Worm (Caenorhabditis elegans) whole organism, L1 larva: Measurements from ENCODE around the gene fbxa-75.

Experiments
- C04F5.9 ChIP-seq: sonication (generic microtip); optimal IDR thresholded peaks from 2 replicates; lab custom pipeline; 2016; ENCODE audit warnings: missing genetic modification characterization, missing compliant biosample characterization
- aha-1 ChIP-seq: fragments of 150-350 bp; optimal IDR thresholded peaks from 2 replicates; lab custom pipeline; 2014; ENCODE audit warnings: missing biosample characterization, missing genetic modification characterization
- aly-2 ChIP-seq: fragments of 150-350 bp; optimal IDR thresholded peaks from 2 replicates; lab custom pipeline; 2014; ENCODE audit warnings: missing biosample characterization, missing genetic modification characterization
- ceh-8 ChIP-seq: fragments of 200-800 bp; sonication (Bioruptor generic); optimal IDR thresholded peaks from 2 replicates; lab custom pipeline; 2018; ENCODE audit warnings: mild to moderate bottlenecking, missing genetic modification characterization, moderate library complexity, missing compliant biosample characterization
- ceh-82 ChIP-seq, 3 experiments: fragments of 150-350 bp in 1 of 3; sonication (generic microtip) in 2 of 3; optimal IDR thresholded peaks; 2 replicates each; lab custom pipeline; 2014 to 2017; ENCODE audit warnings: missing biosample characterization in 3 of 3, missing genetic modification characterization in 3 of 3
- efl-1 ChIP-seq, 4 experiments: fragments of 150-350 bp; optimal IDR thresholded peaks in 3 of 4; peaks in 1 of 4; 1 replicate in 1 of 4; 2 replicates in 3 of 4; lab custom pipeline; 2014; ENCODE audit warnings: missing biosample characterization in 2 of 4, missing genetic modification characterization in 2 of 4, missing genetic modification reagents in 2 of 4
- elt-2 ChIP-seq: sonication (generic microtip); optimal IDR thresholded peaks from 2 replicates; lab custom pipeline; 2016; ENCODE audit warnings: missing genetic modification characterization, mild to moderate bottlenecking, inconsistent platforms, missing compliant biosample characterization, missing genetic modification reagents
- elt-3 ChIP-seq, 6 experiments: fragments of 150-350 bp in 1 of 6; sonication (generic microtip); optimal IDR thresholded peaks; 2 replicates each; lab custom pipeline; 2017 to 2018; ENCODE audit warnings: missing biosample characterization in 6 of 6, missing genetic modification characterization in 6 of 6, inconsistent platforms in 1 of 6
- fos-1 ChIP-seq: fragments of 150-350 bp; optimal IDR thresholded peaks from 2 replicates; lab custom pipeline; 2014; ENCODE audit warnings: missing biosample characterization, missing genetic modification characterization
- grh-1 ChIP-seq: fragments of 200-800 bp; sonication (Bioruptor generic); IDR thresholded peaks from 2 replicates; pipeline ENCODE4 v1.3.6; 2022; ENCODE audit warnings: missing genetic modification reagents, missing genetic modification characterization, missing compliant biosample characterization
- jun-1 ChIP-seq: fragments of 150-350 bp; optimal IDR thresholded peaks from 2 replicates; lab custom pipeline; 2014; ENCODE audit warnings: missing biosample characterization, missing genetic modification reagents, missing genetic modification characterization
- lin-13 ChIP-seq: fragments of 150-350 bp; optimal IDR thresholded peaks from 2 replicates; lab custom pipeline; 2014; ENCODE audit warnings: missing biosample characterization, missing genetic modification reagents, missing genetic modification characterization
- lin-14 ChIP-seq: fragments of 200-800 bp; sonication (Bioruptor generic); optimal IDR thresholded peaks from 2 replicates; lab custom pipeline; 2018; ENCODE audit warnings: mild to moderate bottlenecking, missing genetic modification characterization, moderate library complexity, missing compliant biosample characterization
- lin-15B ChIP-seq: fragments of 150-350 bp; sonication (generic microtip); optimal IDR thresholded peaks from 3 replicates; lab custom pipeline; 2014; ENCODE audit warnings: missing biosample characterization, missing genetic modification characterization
- lin-35 ChIP-seq, 2 experiments: fragments of 150-350 bp; optimal IDR thresholded peaks; 2 replicates each; lab custom pipeline; 2014; ENCODE audit warnings: missing biosample characterization in 2 of 2, missing genetic modification characterization in 2 of 2, missing genetic modification reagents in 2 of 2
- lsy-2 ChIP-seq, 2 experiments: fragments of 150-350 bp; optimal IDR thresholded peaks; 2 replicates each; lab custom pipeline; 2014; ENCODE audit warnings: missing biosample characterization in 2 of 2, missing genetic modification characterization in 2 of 2
- nhr-237 ChIP-seq: fragments of 150-350 bp; optimal IDR thresholded peaks from 2 replicates; lab custom pipeline; 2014; ENCODE audit warnings: missing biosample characterization, missing genetic modification characterization
- nhr-47 ChIP-seq: sonication (generic microtip); optimal IDR thresholded peaks from 2 replicates; lab custom pipeline; 2016; ENCODE audit warnings: mild to moderate bottlenecking, missing genetic modification characterization, moderate library complexity, missing compliant biosample characterization
- nhr-71 ChIP-seq: sonication (generic microtip); optimal IDR thresholded peaks from 2 replicates; lab custom pipeline; 2016; ENCODE audit warnings: mild to moderate bottlenecking, missing genetic modification characterization, moderate library complexity, missing compliant biosample characterization
- nhr-76 ChIP-seq: sonication (generic microtip); optimal IDR thresholded peaks from 2 replicates; lab custom pipeline; 2017; ENCODE audit warnings: missing biosample characterization, missing genetic modification characterization
- nhr-90 ChIP-seq: sonication (generic microtip); optimal IDR thresholded peaks from 2 replicates; lab custom pipeline; 2016; ENCODE audit warnings: mild to moderate bottlenecking, missing genetic modification characterization, missing compliant biosample characterization; ENCODE audit not compliant: poor library complexity
- pqm-1 ChIP-seq: sonication (generic microtip); optimal IDR thresholded peaks from 3 replicates; lab custom pipeline; 2017; ENCODE audit warnings: missing biosample characterization, missing genetic modification characterization
- skn-1 ChIP-seq: fragments of 150-350 bp; optimal IDR thresholded peaks from 2 replicates; lab custom pipeline; 2014; ENCODE audit warnings: missing biosample characterization, missing genetic modification characterization
- swsn-7 ChIP-seq: sonication (generic microtip); optimal IDR thresholded peaks from 2 replicates; lab custom pipeline; 2016; ENCODE audit warnings: missing genetic modification characterization, missing compliant biosample characterization
- tbx-2 ChIP-seq: sonication (generic microtip); optimal IDR thresholded peaks from 2 replicates; lab custom pipeline; 2016; ENCODE audit warnings: missing genetic modification characterization, missing compliant biosample characterization
- unc-98 ChIP-seq: fragments of 200-800 bp; sonication (Bioruptor generic); IDR thresholded peaks from 2 replicates; pipeline ENCODE4 v1.3.6; 2022; ENCODE audit warnings: missing genetic modification characterization, missing compliant biosample characterization
- vab-15 ChIP-seq: sonication (generic microtip); optimal IDR thresholded peaks from 2 replicates; lab custom pipeline; 2017; ENCODE audit warnings: missing genotype, mild to moderate bottlenecking, missing genetic modification characterization, missing compliant biosample characterization
- xbp-1 ChIP-seq: sonication (generic microtip); optimal IDR thresholded peaks from 2 replicates; lab custom pipeline; 2016; ENCODE audit warnings: missing genetic modification characterization, missing compliant biosample characterization
- zip-4 ChIP-seq: fragments of 200-800 bp; sonication (Bioruptor generic); optimal IDR thresholded peaks from 2 replicates; lab custom pipeline; 2018; ENCODE audit warnings: mild to moderate bottlenecking, missing genetic modification characterization, moderate library complexity, missing compliant biosample characterization
- ztf-4 ChIP-seq: fragments of 150-350 bp; optimal IDR thresholded peaks from 2 replicates; lab custom pipeline; 2014; ENCODE audit warnings: missing biosample characterization, missing genetic modification characterization

The fbxa-75 gene

DNA sequence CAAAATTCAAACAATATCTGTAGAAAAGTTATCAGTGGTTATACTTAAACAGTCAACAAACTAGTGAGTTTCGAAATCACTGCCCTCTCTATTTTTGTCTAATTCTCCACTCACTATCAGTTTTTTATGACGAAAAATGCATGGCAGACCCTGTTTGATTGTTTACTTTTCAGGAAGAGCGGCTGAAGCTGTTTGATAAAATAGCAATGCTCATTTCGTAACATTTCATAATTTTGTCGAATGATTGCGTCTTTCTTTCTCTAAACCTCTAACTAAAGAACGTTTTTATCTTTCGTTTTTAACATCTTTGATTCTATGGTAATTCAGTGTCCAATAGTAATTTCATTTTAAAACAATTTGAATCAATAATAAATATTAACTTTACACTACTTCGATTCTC lies 24.3 kb upstream of the fbxa-75 start (continued):
- TF ChIP-seq aly-2: no peak

DNA sequence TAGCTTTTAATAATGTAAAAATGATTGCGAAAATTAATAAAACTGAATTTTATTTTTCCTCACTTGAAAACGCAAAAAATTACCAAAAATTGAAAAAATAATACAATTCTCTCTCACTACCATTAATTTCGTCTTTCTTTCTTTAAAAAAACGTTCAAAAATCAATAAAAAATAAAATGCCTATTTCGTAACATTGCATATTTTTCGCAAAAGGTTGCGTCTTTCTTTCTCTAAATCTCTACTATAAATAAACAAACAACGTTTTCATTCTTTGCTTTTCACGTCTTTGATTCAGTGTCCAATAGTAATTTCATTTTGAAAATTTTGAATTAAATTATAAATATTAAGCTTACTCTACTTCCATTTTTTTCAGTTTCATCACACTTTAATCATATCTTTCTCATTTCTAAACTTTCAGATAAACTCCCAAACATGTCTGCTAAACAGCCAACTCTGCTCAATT lies 18.9 kb upstream of the fbxa-75 start, which contains the start of gene fbxa-37:
Gene fbxa-37, plus strand, starts transcription at position 413 of the 463 bp plus-strand sequence.
- TF ChIP-seq skn-1 (tag; lab: Kevin White, UChicago): peak; percentile 61
- TF ChIP-seq zip-4 (GFP tag; lab: Kevin White, UChicago): peak; percentile 92
- no peak for TF ChIP-seq ceh-8
- TF ChIP-seq nhr-71 (tag; lab: Kevin White, UChicago): peak; percentile 42
- peak; percentile 2 for TF ChIP-seq elt-2 (tag; lab: Kevin White, UChicago)
- TF ChIP-seq nhr-237 (tag; lab: Kevin White, UChicago): peak; percentile 67
- no peak for TF ChIP-seq lin-13 (GFP tag; lab: Kevin White, UChicago)
- TF ChIP-seq nhr-47: peak; percentile 18
- peak; percentile 37 to 59 for TF ChIP-seq lsy-2 (tag; optimal IDR thresholded peaks at IDR 0.05; lab: Kevin White, UChicago)
- TF ChIP-seq unc-98 (GFP tag; lab: Robert Waterston, UW): no peak
- peak; percentile 61 for TF ChIP-seq lin-14 (GFP tag; lab: Kevin White, UChicago)
- peak in 1 of 2 experiments; percentile 25 for TF ChIP-seq lin-35 (GFP tag; optimal IDR thresholded peaks at IDR 0.05; lab: Kevin White, UChicago)
- peak; percentile 25 for TF ChIP-seq swsn-7 (tag; lab: Kevin White, UChicago)
- peak; percentile 22 to 36 for TF ChIP-seq efl-1 (optimal IDR thresholded peaks at IDR 0.05; lab: Kevin White, UChicago)
- TF ChIP-seq efl-1 (GFP tag; optimal IDR thresholded peaks at IDR 0.05 in 1 of 2; lab: Kevin White, UChicago): peak; percentile 18 to 80
- TF ChIP-seq ceh-82 (tag; optimal IDR thresholded peaks at IDR 0.05; lab: Kevin White, UChicago): peak in 2 of 3 experiments; percentile 32 to 34

DNA sequence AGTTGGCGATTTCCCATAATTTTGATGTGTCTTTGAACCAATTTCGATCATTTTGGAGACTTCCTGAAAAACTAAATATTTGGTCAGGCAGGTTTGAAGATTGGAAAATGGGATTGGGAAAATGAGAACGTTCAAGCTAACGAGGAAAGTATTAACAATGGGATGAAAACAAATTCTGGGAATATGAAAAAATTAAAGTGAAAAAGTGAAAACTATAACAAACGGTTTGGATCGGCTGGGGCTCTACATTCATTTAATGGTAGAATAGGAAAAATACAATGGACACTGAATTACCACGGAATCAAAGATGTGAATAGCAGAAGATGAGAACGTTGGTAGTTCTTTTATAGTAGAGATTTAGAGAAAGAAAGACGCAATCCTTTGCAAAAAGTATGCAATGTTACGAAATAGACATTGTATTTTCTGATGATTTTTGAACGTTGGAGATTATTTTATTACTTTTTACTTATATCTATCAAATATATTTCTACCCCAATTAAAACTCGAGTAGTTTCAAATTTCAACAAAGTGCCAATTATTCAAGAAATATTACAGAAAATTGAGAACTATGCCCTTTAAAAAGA lies 14.9 kb upstream of the fbxa-75 start, which contains the start of gene fbxa-50:
Gene fbxa-50, minus strand, starts transcription at position 51 of the 584 bp plus-strand sequence.
- TF ChIP-seq grh-1 (no peak), skn-1 (tag; lab: Kevin White, UChicago) (peak; percentile 21)

DNA sequence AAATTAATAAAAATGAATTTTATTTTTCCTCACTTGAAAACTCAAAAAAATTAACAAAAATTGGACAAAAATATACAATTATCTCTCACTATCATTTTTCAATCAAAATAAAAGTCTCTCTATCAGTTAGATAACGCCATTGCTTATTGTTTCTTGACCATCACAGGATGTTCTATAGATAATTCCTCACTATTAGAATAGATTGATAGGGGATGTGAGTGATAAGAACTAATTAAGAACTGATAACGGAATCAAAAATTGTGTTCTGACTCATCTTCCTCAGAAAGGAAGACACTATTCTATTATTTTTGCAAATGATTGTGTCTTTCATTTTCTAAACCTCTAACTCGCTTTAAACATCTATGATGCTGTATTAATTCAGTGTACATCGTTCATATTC lies 14.4 kb upstream of the fbxa-75 start:
- TF ChIP-seq elt-2 (tag; lab: Kevin White, UChicago): peak; percentile 87
- TF ChIP-seq jun-1: peak; percentile 75
- no peak for TF ChIP-seq xbp-1
- peak; percentile 35 for TF ChIP-seq pqm-1 (tag; lab: Kevin White, UChicago)
- TF ChIP-seq, all 84 proteins: peak for 3

DNA sequence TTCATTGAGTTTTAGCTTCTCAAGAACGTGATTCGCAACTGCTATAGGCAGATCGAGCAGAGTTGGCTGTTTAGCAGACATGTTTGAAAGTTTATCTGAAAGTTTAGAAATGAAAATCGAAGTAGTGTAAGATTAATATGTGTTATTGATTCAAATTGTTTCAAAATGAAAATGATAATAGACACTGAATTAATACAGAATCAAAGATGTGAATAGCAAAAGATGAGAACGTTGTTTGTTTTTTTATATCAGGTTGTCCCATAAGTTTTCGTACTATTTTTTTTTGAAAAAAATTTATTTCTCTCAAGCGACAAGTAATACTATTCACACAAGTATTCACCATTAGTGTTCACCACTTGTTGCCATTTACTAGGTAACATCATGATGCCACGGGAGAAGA lies 10.4 kb upstream of the fbxa-75 start, which contains the start of gene fbxa-36:
Gene fbxa-36, minus strand, starts transcription at position 101 of the 400 bp plus-strand sequence.
- TF ChIP-seq nhr-71 (tag; lab: Kevin White, UChicago): no peak
- TF ChIP-seq zip-4 (GFP tag; lab: Kevin White, UChicago): no peak
- no peak for TF ChIP-seq fos-1 (tag; lab: Kevin White, UChicago)
- no peak for TF ChIP-seq tbx-2 (tag; lab: Kevin White, UChicago)
- TF ChIP-seq swsn-7 (tag; lab: Kevin White, UChicago): no peak
- TF ChIP-seq ztf-4 (tag; lab: Kevin White, UChicago): no peak
- TF ChIP-seq elt-3 (tag; optimal IDR thresholded peaks at IDR 0.05; lab: Kevin White, UChicago): no peak
- no peak for TF ChIP-seq nhr-76
- no peak for TF ChIP-seq nhr-90 (tag; lab: Kevin White, UChicago)
- no peak for TF ChIP-seq C04F5.9 (tag; lab: Kevin White, UChicago)
- no peak for TF ChIP-seq aha-1
- TF ChIP-seq vab-15: no peak

DNA sequence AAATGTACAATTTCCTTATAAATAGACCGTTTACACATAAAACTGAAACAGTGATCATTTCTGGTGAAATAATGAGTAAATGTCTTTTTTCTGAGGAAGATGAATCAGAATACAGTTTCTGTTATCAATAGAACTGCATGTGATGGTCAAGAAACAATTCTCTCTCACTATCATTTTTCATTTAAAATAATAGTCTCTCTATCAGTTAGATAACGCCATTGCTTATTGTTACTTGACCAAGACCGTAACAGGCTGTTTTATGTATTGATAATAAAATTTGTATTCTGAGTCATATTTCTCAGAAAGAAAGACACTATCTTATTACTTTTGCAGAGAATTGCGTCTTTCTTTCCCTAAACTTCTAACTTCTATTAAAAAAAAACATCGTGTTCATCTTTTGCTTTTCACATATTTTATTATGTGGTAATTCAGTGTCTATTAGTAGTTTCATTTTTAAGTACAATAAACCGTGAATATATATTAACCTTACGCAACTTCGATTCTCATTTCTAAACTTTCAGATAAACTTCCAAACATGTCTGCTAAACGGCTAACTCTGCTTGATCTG lies 8.3 kb upstream of the fbxa-75 start, which contains the start of gene fbxa-35:
Gene fbxa-35, plus strand, starts transcription at position 518 of the 568 bp plus-strand sequence.
- TF ChIP-seq elt-3 (tag; optimal IDR thresholded peaks at IDR 0.05; lab: Kevin White, UChicago) (peak in 2 of 6 experiments; percentile 13), efl-1 (optimal IDR thresholded peaks at IDR 0.05; lab: Kevin White, UChicago) (no peak), efl-1 (GFP tag; optimal IDR thresholded peaks at IDR 0.05 in 1 of 2; lab: Kevin White, UChicago) (peak in 1 of 2 experiments; percentile 19), lin-15B (tag; lab: Kevin White, UChicago) (no peak), elt-2 (tag; lab: Kevin White, UChicago) (peak; percentile 82)
